Worm (Caenorhabditis elegans) whole organism, L4/young adult: ENCODE data around the gene C52E2.4.

Experiments
- W03F9.2 ChIP-seq: fragments of 150-350 bp; optimal IDR thresholded peaks from 2 replicates; lab custom pipeline; 2014; ENCODE audit warnings: missing biosample characterization, missing genetic modification characterization
- dao-5 ChIP-seq: sonication (generic microtip); optimal IDR thresholded peaks from 2 replicates; lab custom pipeline; 2016; ENCODE audit warnings: missing genotype, missing genetic modification characterization, moderate library complexity, missing compliant biosample characterization
- him-1 ChIP-seq: sonication (generic microtip); optimal IDR thresholded peaks from 2 replicates; lab custom pipeline; 2016; ENCODE audit warnings: missing genotype, missing genetic modification reagents, missing genetic modification characterization, missing compliant biosample characterization

DNA sequence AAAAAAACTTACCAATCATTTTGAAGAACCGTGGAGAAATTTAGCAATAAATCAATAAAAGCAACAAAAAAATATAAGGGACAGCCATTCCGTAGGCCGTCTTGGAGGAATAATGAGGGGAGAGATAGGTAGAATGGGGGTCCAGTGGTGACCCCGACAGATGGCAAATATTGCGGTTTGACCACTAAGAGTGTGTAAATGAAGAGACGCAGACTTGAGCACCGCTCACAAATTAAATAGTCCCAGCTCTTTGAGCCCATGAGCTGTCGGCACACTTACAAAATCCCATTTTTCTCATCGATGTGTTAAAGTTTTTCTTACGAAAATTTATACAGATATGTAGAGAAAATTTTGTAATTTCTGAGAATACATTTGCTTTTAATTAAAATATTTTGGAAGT is 22.2 kb upstream of the C52E2.4 start, which contains the start of gene fbxa-3:
- TF ChIP-seq him-1 (no peak), W03F9.2 (no peak), dao-5 (tag; lab: Kevin White, UChicago) (no peak)
